Fruit fly (Drosophila melanogaster) whole organism, embryonic: Measurements from ENCODE around the gene Tm1.

Experiments
- CG10267 ChIP-seq: fragments of 200-800 bp; sonication (Bioruptor generic); optimal IDR thresholded peaks from 2 replicates; lab custom pipeline; 2018; ENCODE audit warnings: missing biosample characterization, mild to moderate bottlenecking, missing genetic modification characterization, moderate library complexity
- CG10959 ChIP-seq: fragments of 200-800 bp; sonication (Bioruptor generic); IDR thresholded peaks from 2 replicates; pipeline ENCODE4 v1.3.6; 2022; ENCODE audit warnings: missing biosample characterization, missing genetic modification characterization
- CG11456 ChIP-seq: fragments of 200-800 bp; sonication (Bioruptor generic); IDR thresholded peaks from 3 replicates; pipeline ENCODE4 v1.3.6; 2022; ENCODE audit warnings: missing biosample characterization, missing genetic modification characterization
- CG12299 ChIP-seq: fragments of 200-800 bp; sonication (Bioruptor generic); optimal IDR thresholded peaks from 2 replicates; lab custom pipeline; 2018; ENCODE audit warnings: missing biosample characterization, mild to moderate bottlenecking, missing genetic modification characterization
- CG13287 ChIP-seq: fragments of 200-800 bp; sonication (Bioruptor generic); IDR thresholded peaks from 2 replicates; pipeline ENCODE4 v1.3.6; 2022; ENCODE audit warnings: missing biosample characterization, missing genetic modification characterization; ENCODE audit not compliant: partially characterized antibody
- CG14441 ChIP-seq: fragments of 200-800 bp; sonication (Bioruptor generic); IDR thresholded peaks from 2 replicates; pipeline ENCODE4 v1.3.6; 2022; ENCODE audit warnings: missing biosample characterization, missing genetic modification characterization
- CG15514 ChIP-seq: fragments of 200-800 bp; sonication (Bioruptor generic); optimal IDR thresholded peaks from 3 replicates; lab custom pipeline; 2017; ENCODE audit warnings: missing biosample characterization, missing genetic modification characterization, mild to moderate bottlenecking, moderate library complexity, missing genetic modification reagents
- CG16813 ChIP-seq: fragments of 200-800 bp; sonication (Bioruptor generic); IDR thresholded peaks from 3 replicates; pipeline ENCODE4 v1.3.6; 2022; ENCODE audit warnings: missing biosample characterization, missing genetic modification characterization; ENCODE audit not compliant: partially characterized antibody
- CG2129 ChIP-seq: fragments of 200-800 bp; sonication (Bioruptor generic); IDR thresholded peaks from 2 replicates; pipeline ENCODE4 v1.3.6; 2022; ENCODE audit warnings: missing biosample characterization, missing genetic modification characterization; ENCODE audit not compliant: partially characterized antibody
- CG32532 ChIP-seq: fragments of 200-800 bp; sonication (Bioruptor generic); IDR thresholded peaks from 2 replicates; pipeline ENCODE4 v1.3.6; 2022; ENCODE audit warnings: missing biosample characterization, missing genetic modification characterization
- CG3847 ChIP-seq: fragments of 200-800 bp; sonication (Bioruptor generic); IDR thresholded peaks from 2 replicates; pipeline ENCODE4 v1.3.6; 2022; ENCODE audit warnings: missing biosample characterization, missing genetic modification characterization
- CG8478 ChIP-seq: fragments of >200 bp; optimal IDR thresholded peaks from 2 replicates; lab custom pipeline; 2018
- CHES-1-like ChIP-seq: fragments of 200-800 bp; sonication (Bioruptor generic); optimal IDR thresholded peaks from 2 replicates; lab custom pipeline; 2016; ENCODE audit warnings: missing biosample characterization, missing genetic modification characterization
- Chrac-16 ChIP-seq: fragments of 200-800 bp; sonication (Bioruptor generic); optimal IDR thresholded peaks from 3 replicates; lab custom pipeline; 2016; ENCODE audit warnings: missing biosample characterization, missing genetic modification characterization
- D ChIP-seq, 2 experiments: fragments of 200-800 bp in 1 of 2; fragments of >200 bp in 1 of 2; sonication (Bioruptor generic) in 1 of 2; optimal IDR thresholded peaks; 2 replicates in 1 of 2; 3 replicates in 1 of 2; lab custom pipeline; 2017; ENCODE audit warnings: mild to moderate bottlenecking in 1 of 2, missing biosample characterization in 1 of 2, missing genetic modification characterization in 1 of 2, missing genetic modification reagents in 1 of 2
- Ets97D ChIP-seq: fragments of 200-800 bp; sonication (Bioruptor generic); optimal IDR thresholded peaks from 3 replicates; lab custom pipeline; 2016; ENCODE audit warnings: missing biosample characterization, missing genetic modification characterization
- H2.0 ChIP-seq: fragments of 200-800 bp; sonication (Bioruptor generic); IDR thresholded peaks from 2 replicates; pipeline ENCODE4 v1.3.6; 2022; ENCODE audit warnings: missing biosample characterization, missing genetic modification characterization
- HLH3B ChIP-seq: fragments of 200-800 bp; sonication (Bioruptor generic); IDR thresholded peaks from 2 replicates; pipeline ENCODE4 v1.3.6; 2022; ENCODE audit warnings: missing biosample characterization, missing genetic modification characterization
- PHDP ChIP-seq: fragments of 200-800 bp; sonication (Bioruptor generic); optimal IDR thresholded peaks from 3 replicates; lab custom pipeline; 2018; ENCODE audit warnings: missing biosample characterization, mild to moderate bottlenecking, missing genetic modification characterization, moderate library complexity
- Pdp1 ChIP-seq, 2 experiments: fragments of 200-800 bp; sonication (Bioruptor generic); optimal IDR thresholded peaks; 3 replicates each; lab custom pipeline; 2016; ENCODE audit warnings: missing biosample characterization in 2 of 2, missing genetic modification characterization in 2 of 2, mild to moderate bottlenecking in 1 of 2, moderate library complexity in 1 of 2
- Ptx1 ChIP-seq: fragments of 200-800 bp; sonication (Bioruptor generic); IDR thresholded peaks from 2 replicates; pipeline ENCODE4 v1.3.6; 2022; ENCODE audit warnings: missing biosample characterization, missing genetic modification characterization
- Rfx ChIP-seq: fragments of 200-800 bp; sonication (Bioruptor generic); IDR thresholded peaks from 2 replicates; pipeline ENCODE4 v1.3.6; 2022; ENCODE audit warnings: missing biosample characterization, missing genetic modification characterization
- Scr ChIP-seq: fragments of 200-800 bp; sonication (Bioruptor generic); IDR thresholded peaks from 2 replicates; pipeline ENCODE4 v1.3.6; 2022; ENCODE audit warnings: missing biosample characterization, missing genetic modification characterization; ENCODE audit not compliant: partially characterized antibody
- Trl ChIP-seq, 3 experiments: fragments of >200 bp in 2 of 3; fragments of 200-800 bp in 1 of 3; sonication (Bioruptor generic) in 1 of 3; optimal IDR thresholded peaks; 2 replicates in 1 of 3; 3 replicates in 2 of 3; lab custom pipeline; 2016 to 2017; ENCODE audit warnings: missing biosample characterization in 1 of 3, missing genetic modification characterization in 1 of 3
- Xrp1 ChIP-seq: fragments of 200-800 bp; sonication (Bioruptor generic); IDR thresholded peaks from 2 replicates; pipeline ENCODE4 v1.3.6; 2022; ENCODE audit warnings: missing biosample characterization, missing genetic modification characterization
- al ChIP-seq: fragments of 200-800 bp; sonication (Bioruptor generic); IDR thresholded peaks from 2 replicates; pipeline ENCODE4 v1.3.6; 2022; ENCODE audit warnings: missing biosample characterization, missing genetic modification characterization
- ap ChIP-seq: fragments of 200-800 bp; sonication (Bioruptor generic); IDR thresholded peaks from 2 replicates; pipeline ENCODE4 v1.3.6; 2022; ENCODE audit warnings: missing biosample characterization, missing genetic modification characterization
- ara ChIP-seq: fragments of 200-800 bp; sonication (Bioruptor generic); IDR thresholded peaks from 2 replicates; pipeline ENCODE4 v1.3.6; 2022; ENCODE audit warnings: missing biosample characterization, missing genetic modification characterization
- ash1 ChIP-seq: fragments of 200-800 bp; sonication (Bioruptor generic); optimal IDR thresholded peaks from 2 replicates; lab custom pipeline; 2018; ENCODE audit warnings: missing biosample characterization, mild to moderate bottlenecking, missing genetic modification characterization
- chm ChIP-seq: fragments of 200-800 bp; sonication (Bioruptor generic); IDR thresholded peaks from 2 replicates; pipeline ENCODE4 v1.3.6; 2022; ENCODE audit warnings: missing biosample characterization, missing genetic modification characterization
- dysf ChIP-seq: fragments of 200-800 bp; sonication (Bioruptor generic); IDR thresholded peaks from 3 replicates; pipeline ENCODE4 v1.3.6; 2022; ENCODE audit warnings: missing biosample characterization, missing genetic modification characterization
- exex ChIP-seq: fragments of 200-800 bp; sonication (Bioruptor generic); optimal IDR thresholded peaks from 4 replicates; lab custom pipeline; 2018; ENCODE audit warnings: missing biosample characterization, mild to moderate bottlenecking, missing genetic modification characterization, moderate library complexity
- gce ChIP-seq: fragments of 200-800 bp; sonication (Bioruptor generic); IDR thresholded peaks from 3 replicates; pipeline ENCODE4 v1.3.6; 2022; ENCODE audit warnings: missing biosample characterization, missing genetic modification characterization
- grau ChIP-seq: fragments of 200-800 bp; optimal IDR thresholded peaks from 3 replicates; lab custom pipeline; 2019; ENCODE audit warnings: missing biosample characterization, mild to moderate bottlenecking, missing genetic modification characterization, moderate library complexity
- ind ChIP-seq: fragments of 200-800 bp; sonication (Bioruptor generic); optimal IDR thresholded peaks from 3 replicates; lab custom pipeline; 2016; ENCODE audit warnings: missing biosample characterization, missing genetic modification characterization
- nerfin-1 ChIP-seq: fragments of 200-800 bp; sonication (Bioruptor generic); optimal IDR thresholded peaks from 3 replicates; lab custom pipeline; 2019; ENCODE audit warnings: missing biosample characterization, mild to moderate bottlenecking, missing genetic modification characterization, moderate library complexity
- nom ChIP-seq: fragments of 200-800 bp; sonication (Bioruptor generic); optimal IDR thresholded peaks from 2 replicates; lab custom pipeline; 2017; ENCODE audit warnings: missing biosample characterization, missing genetic modification characterization, mild to moderate bottlenecking, moderate library complexity, missing genetic modification reagents
- phol ChIP-seq: fragments of 200-800 bp; sonication (Bioruptor generic); optimal IDR thresholded peaks from 3 replicates; lab custom pipeline; 2018; ENCODE audit warnings: missing biosample characterization, mild to moderate bottlenecking, missing genetic modification characterization, moderate library complexity
- pnt ChIP-seq: fragments of 200-800 bp; sonication (Bioruptor generic); optimal IDR thresholded peaks from 3 replicates; lab custom pipeline; 2016; ENCODE audit warnings: missing biosample characterization, missing genetic modification characterization
- pzg ChIP-seq: fragments of 200-800 bp; sonication (Bioruptor generic); optimal IDR thresholded peaks from 3 replicates; lab custom pipeline; 2018; ENCODE audit warnings: missing biosample characterization, mild to moderate bottlenecking, missing genetic modification characterization, moderate library complexity
- row ChIP-seq: fragments of 200-800 bp; sonication (Bioruptor generic); IDR thresholded peaks from 3 replicates; pipeline ENCODE4 v1.3.6; 2022; ENCODE audit warnings: missing biosample characterization, missing genetic modification characterization
- sim ChIP-seq: fragments of 200-800 bp; sonication (Bioruptor generic); IDR thresholded peaks from 2 replicates; pipeline ENCODE4 v1.3.6; 2022; ENCODE audit warnings: missing biosample characterization, missing genetic modification characterization
- slbo ChIP-seq: fragments of 200-800 bp; sonication (Bioruptor generic); IDR thresholded peaks from 2 replicates; pipeline ENCODE4 v1.3.6; 2022; ENCODE audit warnings: missing biosample characterization, missing genetic modification characterization
- sob ChIP-seq: fragments of 200-800 bp; sonication (Bioruptor generic); IDR thresholded peaks from 2 replicates; pipeline ENCODE4 v1.3.6; 2022; ENCODE audit warnings: missing biosample characterization, missing genetic modification characterization
- tgo ChIP-seq: fragments of 200-800 bp; sonication (Bioruptor generic); IDR thresholded peaks from 3 replicates; pipeline ENCODE4 v1.3.6; 2022; ENCODE audit warnings: missing biosample characterization, missing genetic modification characterization
- yki ChIP-seq: fragments of >200 bp; optimal IDR thresholded peaks from 3 replicates; lab custom pipeline; 2018
- z ChIP-seq: fragments of 200-800 bp; sonication (Bioruptor generic); IDR thresholded peaks from 3 replicates; pipeline ENCODE4 v1.3.6; 2022; ENCODE audit warnings: missing biosample characterization, missing genetic modification characterization

The Tm1 gene

DNA sequence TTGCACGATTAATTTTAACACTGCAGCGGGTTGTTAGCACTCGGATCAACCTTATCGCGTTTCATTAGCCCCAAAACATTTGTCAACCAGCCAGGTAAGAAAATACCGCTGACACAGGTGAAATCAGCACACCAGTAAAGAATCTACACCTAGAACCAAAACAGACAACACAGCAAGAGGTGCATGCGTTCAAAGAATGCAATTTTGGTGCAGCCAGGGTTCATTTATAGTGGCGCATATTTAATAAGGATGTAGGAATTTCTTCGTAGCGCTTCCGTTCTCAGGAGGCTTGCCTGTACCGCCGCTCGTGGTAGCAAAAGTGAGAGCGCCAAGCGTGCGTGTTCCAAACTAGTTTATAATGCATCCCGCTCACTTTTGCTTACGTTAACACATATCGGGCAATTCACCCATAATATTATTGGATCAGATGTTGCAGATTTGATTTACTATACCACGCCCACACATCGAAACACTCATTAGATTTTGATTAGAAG, 64.5 kb downstream of the Tm1 start (continued):
- TF ChIP-seq ap (GFP tag; lab: Robert Waterston, UW), result no peak
- 0 out of 2 replicates have a peak, but pooled peaks have one; percentile 22 for TF ChIP-seq HLH3B
- TF ChIP-seq al, result 0 out of 2 replicates have a peak, but pooled peaks have one; percentile 7
- TF ChIP-seq grau (tag; lab: Kevin White, UChicago), result peak; percentile 93
- TF ChIP-seq CG32532 (GFP tag; lab: Robert Waterston, UW), result peak; percentile 18; the same call in 1 of the 2 replicates
- 0 out of 2 replicates have a peak, but pooled peaks have one; percentile 32 for TF ChIP-seq Xrp1
- peak; percentile 16; the same call in 1 of the 2 replicates for TF ChIP-seq Scr
- 0 out of 3 replicates have a peak, but pooled peaks have one; percentile 21 for TF ChIP-seq CG16813 (GFP tag; lab: Robert Waterston, UW)
- no peak for TF ChIP-seq ash1 (GFP tag; lab: Kevin White, UChicago)
- TF ChIP-seq CG14441, result peak; percentile 15; the same call in 1 of the 2 replicates
- TF ChIP-seq dysf, result peak; percentile 33; the same call in 1 of the 3 replicates
- peak; percentile 25; the same call in 2 of the 3 replicates for TF ChIP-seq tgo (GFP tag; lab: Robert Waterston, UW)
- peak; percentile 10 for TF ChIP-seq pnt
- peak; percentile 56; the same call in 2 of the 3 replicates for TF ChIP-seq CG11456 (GFP tag; lab: Robert Waterston, UW)
- peak in 1 of 2 experiments; percentile 27 for TF ChIP-seq Trl (optimal IDR thresholded peaks at IDR 0.05; lab: Kevin White, UChicago)
- TF ChIP-seq Trl (GFP tag; optimal IDR thresholded peaks at IDR 0.05; lab: Kevin White, UChicago), result no peak
- TF ChIP-seq chm, result peak; percentile 23; the same call in 1 of the 2 replicates
- TF ChIP-seq CHES-1-like, result no peak
- TF ChIP-seq H2.0 (GFP tag; lab: Robert Waterston, UW), result peak; percentile 7; the same call in 1 of the 2 replicates
- peak; percentile 14 for TF ChIP-seq ind (GFP tag; lab: Kevin White, UChicago)
- no peak for TF ChIP-seq yki (lab: Kevin White, UChicago)
- TF ChIP-seq CG10959 (GFP tag; lab: Robert Waterston, UW), result 0 out of 2 replicates have a peak, but pooled peaks have one; percentile 44
- peak; percentile 42; the same call in 1 of the 2 replicates for TF ChIP-seq slbo (GFP tag; lab: Robert Waterston, UW)
- TF ChIP-seq Rfx, result peak; percentile 25; the same call in 1 of the 2 replicates
- peak; percentile 12; the same call in 1 of the 3 replicates for TF ChIP-seq row (GFP tag; lab: Robert Waterston, UW)
- 0 out of 2 replicates have a peak, but pooled peaks have one; percentile 6 for TF ChIP-seq Ptx1 (GFP tag; lab: Robert Waterston, UW)
- TF ChIP-seq CG8478 (lab: Kevin White, UChicago), result no peak
- no peak; the same call in 1 of the 2 replicates for TF ChIP-seq CG13287 (GFP tag; lab: Robert Waterston, UW)
- TF ChIP-seq ara (GFP tag; lab: Robert Waterston, UW), result peak; percentile 22; the same call in 1 of the 2 replicates
- TF ChIP-seq, all 482 proteins: peak for 39

DNA sequence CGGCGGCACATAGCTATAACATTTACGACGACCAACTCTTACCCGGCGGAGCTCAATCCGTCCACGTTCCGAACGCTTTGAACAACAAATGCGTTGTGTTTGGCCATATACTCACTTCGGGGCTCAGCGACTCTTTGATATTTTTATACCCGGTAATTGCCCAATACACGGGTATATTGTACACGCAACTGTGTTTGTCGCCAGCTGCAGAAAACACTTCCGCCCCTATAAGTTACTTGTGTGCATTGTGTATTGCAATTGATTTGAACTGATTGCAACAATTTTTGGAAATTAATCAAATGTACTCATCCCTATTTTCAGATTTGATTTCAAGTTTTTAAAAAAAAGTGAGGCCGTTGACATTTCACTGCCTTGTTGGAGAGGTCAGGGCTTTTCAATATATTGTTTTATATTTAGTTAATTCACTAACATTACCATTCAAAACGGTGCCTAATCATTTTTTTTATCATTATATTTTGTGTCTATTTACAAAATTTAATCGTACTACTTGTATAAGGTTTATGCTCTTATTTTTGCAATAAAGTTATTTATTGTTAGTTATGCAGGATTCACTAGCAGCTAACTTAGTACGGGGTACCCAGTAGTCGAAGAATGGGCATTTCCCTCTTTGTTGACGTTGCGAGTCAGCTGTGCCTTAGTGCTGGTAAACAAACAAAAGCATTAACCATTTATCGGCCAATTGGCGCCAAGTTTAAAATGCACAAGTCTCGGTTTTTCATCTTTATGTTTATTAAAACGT, 65.1 kb downstream of the Tm1 start, which contains the start of gene Nagk:
TSS of gene Nagk (minus strand) at position 331 of the 760 bp plus-strand sequence.
- peak; percentile 47 for TF ChIP-seq exex
- TF ChIP-seq gce (GFP tag; lab: Robert Waterston, UW), result no peak
- TF ChIP-seq nom (GFP tag; lab: Kevin White, UChicago), result no peak
- 0 out of 2 replicates have a peak, but pooled peaks have one; percentile 9 for TF ChIP-seq al
- peak; percentile 42 for TF ChIP-seq grau (tag; lab: Kevin White, UChicago)
- no peak for TF ChIP-seq z (GFP tag; lab: Robert Waterston, UW)
- no peak for TF ChIP-seq CG2129 (GFP tag; lab: Robert Waterston, UW)
- peak; percentile 35 for TF ChIP-seq Ets97D
- peak; percentile 79 for TF ChIP-seq CG10267 (tag; lab: Kevin White, UChicago)
- TF ChIP-seq CG3847 (GFP tag; lab: Robert Waterston, UW), result peak; percentile 22
- TF ChIP-seq Trl (optimal IDR thresholded peaks at IDR 0.05; lab: Kevin White, UChicago), result no peak
- peak; percentile 37 for TF ChIP-seq Trl (GFP tag; optimal IDR thresholded peaks at IDR 0.05; lab: Kevin White, UChicago)
- peak; percentile 62 for TF ChIP-seq Chrac-16 (GFP tag; lab: Kevin White, UChicago)
- TF ChIP-seq nerfin-1 (tag; lab: Kevin White, UChicago), result peak; percentile 28
- TF ChIP-seq phol, result peak; percentile 66
- no peak for TF ChIP-seq sim (GFP tag; lab: Robert Waterston, UW)
- 0 out of 2 replicates have a peak, but pooled peaks have one; percentile 27 for TF ChIP-seq sob (GFP tag; lab: Robert Waterston, UW)
- peak; percentile 48 for TF ChIP-seq PHDP (tag; lab: Kevin White, UChicago)
- peak; percentile 27 for TF ChIP-seq CG15514 (GFP tag; lab: Kevin White, UChicago)
- no peak for TF ChIP-seq D (optimal IDR thresholded peaks at IDR 0.05; lab: Kevin White, UChicago)
- peak; percentile 62 for TF ChIP-seq D (GFP tag; optimal IDR thresholded peaks at IDR 0.05; lab: Kevin White, UChicago)
- peak; percentile 34 for TF ChIP-seq pzg (GFP tag; lab: Kevin White, UChicago)
- TF ChIP-seq CG12299 (tag; lab: Kevin White, UChicago), result no peak
- TF ChIP-seq Pdp1 (GFP tag; optimal IDR thresholded peaks at IDR 0.05; lab: Kevin White, UChicago), result peak; percentile 45 to 53
